Worm (Caenorhabditis elegans): ENCODE data around the gene taf-2.

- TF ChIP-seq ama-1 (optimal IDR thresholded peaks at IDR 0.05) (no peak), C08G9.2 (tag; optimal IDR thresholded peaks at IDR 0.05) (no peak), dmd-4 (tag; optimal IDR thresholded peaks at IDR 0.05; ENCODE audit: borderline replicate concordance) (no peak), elt-2 (tag; optimal IDR thresholded peaks at IDR 0.05) (no peak), nfya-1 (tag; optimal IDR thresholded peaks at IDR 0.05) (no peak), C38D4.7 (GFP tag; optimal IDR thresholded peaks at IDR 0.05) (no peak), npax-4 (tag; optimal IDR thresholded peaks at IDR 0.05) (no peak), zip-5 (tag; optimal IDR thresholded peaks at IDR 0.05) (no peak), fkh-6 (tag; optimal IDR thresholded peaks at IDR 0.05) (no peak), pax-1 (tag; optimal IDR thresholded peaks at IDR 0.05) (no peak), F13H6.1 (tag; optimal IDR thresholded peaks at IDR 0.05) (no peak), pha-4 (tag; optimal IDR thresholded peaks at IDR 0.05) (no peak), unc-42 (tag; optimal IDR thresholded peaks at IDR 0.05) (no peak)
Observed at ce11 chrIV:3599958-3600357, 6.5 kb upstream of the taf-2 start, which contains the start of gene Y37E11B.7.
